Worm (Caenorhabditis elegans) whole organism, young adult: ENCODE results near the gene rpn-3.

Experiments
- C17E4.6 ChIP-seq: fragments of 200-800 bp; sonication (Bioruptor generic); IDR thresholded peaks from 2 replicates; pipeline ENCODE4 v1.3.6; 2022; ENCODE audit warnings: missing genetic modification reagents, missing genetic modification characterization, missing compliant biosample characterization
- F10E7.11 ChIP-seq: sonication (generic microtip); optimal IDR thresholded peaks from 2 replicates; lab custom pipeline; 2017; ENCODE audit warnings: mild to moderate bottlenecking, missing genetic modification characterization, moderate library complexity, missing compliant biosample characterization
- F22D6.2 ChIP-seq: sonication (generic microtip); optimal IDR thresholded peaks from 2 replicates; lab custom pipeline; 2016; ENCODE audit warnings: mild to moderate bottlenecking, missing genetic modification characterization, missing compliant biosample characterization
- F33H1.4 ChIP-seq: fragments of 200-800 bp; sonication (Bioruptor generic); IDR thresholded peaks from 2 replicates; pipeline ENCODE4 v1.3.6; 2022; ENCODE audit warnings: missing genetic modification reagents, missing genetic modification characterization, missing compliant biosample characterization
- F37B4.10 ChIP-seq: fragments of 200-800 bp; sonication (Bioruptor generic); IDR thresholded peaks from 2 replicates; pipeline ENCODE4 v1.3.6; 2022; ENCODE audit warnings: missing genetic modification characterization, missing compliant biosample characterization
- F57A8.1 ChIP-seq: fragments of 200-800 bp; sonication (Bioruptor generic); optimal IDR thresholded peaks from 2 replicates; lab custom pipeline; 2018; ENCODE audit warnings: mild to moderate bottlenecking, missing genetic modification characterization, moderate library complexity, missing compliant biosample characterization
- K12H6.12 ChIP-seq: fragments of 200-800 bp; sonication (Bioruptor generic); optimal IDR thresholded peaks from 2 replicates; lab custom pipeline; 2018; ENCODE audit warnings: mild to moderate bottlenecking, missing genetic modification characterization, missing compliant biosample characterization
- T26A5.8 ChIP-seq: sonication (generic microtip); optimal IDR thresholded peaks from 2 replicates; lab custom pipeline; 2016; ENCODE audit warnings: missing genetic modification characterization, missing compliant biosample characterization
- Y53F4B.3 ChIP-seq: fragments of 200-800 bp; sonication (Bioruptor generic); IDR thresholded peaks from 2 replicates; pipeline ENCODE4 v1.3.6; 2022; ENCODE audit warnings: missing genetic modification reagents, missing genetic modification characterization, missing compliant biosample characterization
- Y53G8AR.9 ChIP-seq: fragments of 200-800 bp; sonication (Bioruptor generic); conservative IDR thresholded peaks from 2 replicates; pipeline ENCODE4 v1.3.6; 2022; ENCODE audit warnings: missing genetic modification reagents, missing genetic modification characterization, missing compliant biosample characterization
- Y79H2A.3 ChIP-seq: fragments of 200-800 bp; sonication (Bioruptor generic); conservative IDR thresholded peaks from 2 replicates; pipeline ENCODE4 v1.3.6; 2022; ENCODE audit warnings: missing genetic modification reagents, missing genetic modification characterization, missing compliant biosample characterization
- aptf-2 ChIP-seq: fragments of 200-800 bp; sonication (Bioruptor generic); conservative IDR thresholded peaks from 2 replicates; pipeline ENCODE4 v1.3.6; 2022; ENCODE audit warnings: missing genetic modification reagents, missing genetic modification characterization, missing compliant biosample characterization
- aptf-3 ChIP-seq: fragments of 200-800 bp; sonication (Bioruptor generic); IDR thresholded peaks from 2 replicates; pipeline ENCODE4 v1.3.6; 2022; ENCODE audit warnings: missing genetic modification characterization, missing compliant biosample characterization
- attf-6 ChIP-seq: fragments of 200-800 bp; sonication (Bioruptor generic); IDR thresholded peaks from 2 replicates; pipeline ENCODE4 v1.3.6; 2022; ENCODE audit warnings: missing genetic modification reagents, missing genetic modification characterization, missing compliant biosample characterization
- bed-2 ChIP-seq: fragments of 200-800 bp; sonication (Bioruptor generic); IDR thresholded peaks from 2 replicates; pipeline ENCODE4 v1.3.6; 2022; ENCODE audit warnings: missing genetic modification reagents, missing genetic modification characterization, missing compliant biosample characterization
- ceh-100 ChIP-seq: fragments of 200-800 bp; sonication (Bioruptor generic); IDR thresholded peaks from 2 replicates; pipeline ENCODE4 v1.3.6; 2022; ENCODE audit warnings: missing genetic modification reagents, missing genetic modification characterization, missing compliant biosample characterization
- ceh-27 ChIP-seq: fragments of 200-800 bp; sonication (Bioruptor generic); optimal IDR thresholded peaks from 2 replicates; lab custom pipeline; 2018; ENCODE audit warnings: mild to moderate bottlenecking, missing genetic modification characterization, moderate library complexity, missing compliant biosample characterization
- ceh-58 ChIP-seq: fragments of 200-800 bp; sonication (Bioruptor generic); IDR thresholded peaks from 2 replicates; pipeline ENCODE4 v1.3.6; 2022; ENCODE audit warnings: missing genetic modification characterization, missing compliant biosample characterization
- ceh-79 ChIP-seq: sonication (generic microtip); optimal IDR thresholded peaks from 2 replicates; lab custom pipeline; 2017; ENCODE audit warnings: mild to moderate bottlenecking, missing genetic modification characterization, missing compliant biosample characterization
- chd-7 ChIP-seq: sonication (generic microtip); optimal IDR thresholded peaks from 2 replicates; lab custom pipeline; 2016; ENCODE audit warnings: mild to moderate bottlenecking, missing genetic modification characterization, moderate library complexity, missing compliant biosample characterization
- egrh-3 ChIP-seq: fragments of 200-800 bp; sonication (Bioruptor generic); IDR thresholded peaks from 2 replicates; pipeline ENCODE4 v1.3.6; 2022; ENCODE audit warnings: missing genetic modification reagents, missing genetic modification characterization, missing compliant biosample characterization
- ekl-4 ChIP-seq: fragments of 200-800 bp; sonication (Bioruptor generic); IDR thresholded peaks from 2 replicates; pipeline ENCODE4 v1.3.6; 2022; ENCODE audit warnings: missing genetic modification reagents, missing genetic modification characterization, missing compliant biosample characterization
- fkh-3 ChIP-seq: sonication (generic microtip); optimal IDR thresholded peaks from 2 replicates; lab custom pipeline; 2016; ENCODE audit warnings: mild to moderate bottlenecking, missing genetic modification characterization, missing compliant biosample characterization
- hmg-1.2 ChIP-seq: fragments of 200-800 bp; sonication (Bioruptor generic); IDR thresholded peaks from 2 replicates; pipeline ENCODE4 v1.3.6; 2022; ENCODE audit warnings: missing genetic modification reagents, missing genetic modification characterization, missing compliant biosample characterization
- hrde-1 ChIP-seq: sonication (generic microtip); optimal IDR thresholded peaks from 2 replicates; lab custom pipeline; 2016; ENCODE audit warnings: missing genetic modification characterization, mild to moderate bottlenecking, missing compliant biosample characterization, moderate library complexity, missing genotype, missing genetic modification reagents, borderline replicate concordance
- hsf-1 ChIP-seq: fragments of 200-800 bp; sonication (Bioruptor generic); IDR thresholded peaks from 2 replicates; pipeline ENCODE4 v1.3.6; 2022; ENCODE audit warnings: missing genetic modification reagents, missing genetic modification characterization, missing compliant biosample characterization
- lag-1 ChIP-seq: fragments of 200-800 bp; sonication (Bioruptor generic); IDR thresholded peaks from 2 replicates; pipeline ENCODE4 v1.3.6; 2022; ENCODE audit warnings: missing genetic modification reagents, missing genetic modification characterization, missing compliant biosample characterization
- lin-54 ChIP-seq: fragments of 200-800 bp; sonication (Bioruptor generic); optimal IDR thresholded peaks from 2 replicates; lab custom pipeline; 2018; ENCODE audit warnings: mild to moderate bottlenecking, missing genetic modification characterization, missing compliant biosample characterization
- madf-10 ChIP-seq: sonication (generic microtip); optimal IDR thresholded peaks from 2 replicates; lab custom pipeline; 2016; ENCODE audit warnings: mild to moderate bottlenecking, missing genetic modification characterization, missing compliant biosample characterization
- madf-6 ChIP-seq: fragments of 200-800 bp; sonication (Bioruptor generic); IDR thresholded peaks from 2 replicates; pipeline ENCODE4 v1.3.6; 2022; ENCODE audit warnings: missing genetic modification reagents, missing genetic modification characterization, missing compliant biosample characterization
- madf-8 ChIP-seq: fragments of 200-800 bp; sonication (Bioruptor generic); conservative IDR thresholded peaks from 2 replicates; pipeline ENCODE4 v1.3.6; 2022; ENCODE audit warnings: missing genetic modification reagents, missing genetic modification characterization, missing compliant biosample characterization
- mcd-1 ChIP-seq: fragments of 200-800 bp; sonication (Bioruptor generic); IDR thresholded peaks from 2 replicates; pipeline ENCODE4 v1.3.6; 2022; ENCODE audit warnings: missing genetic modification reagents, missing genetic modification characterization, missing compliant biosample characterization
- mxl-1 ChIP-seq: sonication (generic microtip); optimal IDR thresholded peaks from 2 replicates; lab custom pipeline; 2016; ENCODE audit warnings: missing genetic modification characterization, missing compliant biosample characterization
- nfyb-1 ChIP-seq: fragments of 200-800 bp; sonication (Bioruptor generic); IDR thresholded peaks from 2 replicates; pipeline ENCODE4 v1.3.6; 2022; ENCODE audit warnings: missing genetic modification reagents, missing genetic modification characterization, missing compliant biosample characterization
- nhr-179 ChIP-seq: sonication (generic microtip); optimal IDR thresholded peaks from 2 replicates; lab custom pipeline; 2016; ENCODE audit warnings: mild to moderate bottlenecking, missing genetic modification characterization, missing compliant biosample characterization
- nhr-27 ChIP-seq: fragments of 200-800 bp; sonication (Bioruptor generic); optimal IDR thresholded peaks from 2 replicates; lab custom pipeline; 2018; ENCODE audit warnings: mild to moderate bottlenecking, missing genetic modification characterization, moderate library complexity, missing compliant biosample characterization
- nhr-80 ChIP-seq: sonication (generic microtip); optimal IDR thresholded peaks from 2 replicates; lab custom pipeline; 2016; ENCODE audit warnings: missing genetic modification characterization, missing compliant biosample characterization
- nhr-90 ChIP-seq: sonication (generic microtip); optimal IDR thresholded peaks from 2 replicates; lab custom pipeline; 2016; ENCODE audit warnings: missing genotype, mild to moderate bottlenecking, missing genetic modification characterization, missing compliant biosample characterization
- pha-4 ChIP-seq: fragments of 150-350 bp; sonication (generic microtip); optimal IDR thresholded peaks from 2 replicates; lab custom pipeline; 2014; ENCODE audit warnings: missing biosample characterization, missing genetic modification reagents, missing genetic modification characterization
- rec-8 ChIP-seq, 2 experiments: sonication (generic microtip); optimal IDR thresholded peaks; 2 replicates each; lab custom pipeline; 2016; ENCODE audit warnings: mild to moderate bottlenecking in 2 of 2, missing genetic modification characterization in 2 of 2, missing genetic modification reagents in 2 of 2, missing genotype in 2 of 2, missing biosample characterization in 1 of 2, missing compliant biosample characterization in 1 of 2, moderate library complexity in 1 of 2
- repo-1 ChIP-seq: sonication (generic microtip); optimal IDR thresholded peaks from 2 replicates; lab custom pipeline; 2017; ENCODE audit warnings: mild to moderate bottlenecking, missing genetic modification characterization, missing compliant biosample characterization
- sdz-38 ChIP-seq: sonication (generic microtip); optimal IDR thresholded peaks from 2 replicates; lab custom pipeline; 2016; ENCODE audit warnings: missing genotype, missing genetic modification characterization, missing compliant biosample characterization
- tbp1 ChIP-seq: fragments of 200-800 bp; sonication (Bioruptor generic); optimal IDR thresholded peaks from 2 replicates; lab custom pipeline; 2018; ENCODE audit warnings: mild to moderate bottlenecking, missing genetic modification characterization, missing compliant biosample characterization
- tlf-1 ChIP-seq: fragments of 200-800 bp; sonication (Bioruptor generic); optimal IDR thresholded peaks from 2 replicates; lab custom pipeline; 2018; ENCODE audit warnings: mild to moderate bottlenecking, missing genetic modification characterization, missing compliant biosample characterization
- ztf-22 ChIP-seq: fragments of 200-800 bp; sonication (Bioruptor generic); optimal IDR thresholded peaks from 2 replicates; lab custom pipeline; 2018; ENCODE audit warnings: mild to moderate bottlenecking, missing genetic modification characterization, moderate library complexity, missing compliant biosample characterization
- ztf-3 ChIP-seq: fragments of 200-800 bp; sonication (Bioruptor generic); optimal IDR thresholded peaks from 2 replicates; lab custom pipeline; 2018; ENCODE audit warnings: mild to moderate bottlenecking, missing genetic modification characterization, missing compliant biosample characterization
- ztf-6 ChIP-seq: fragments of 200-800 bp; sonication (Bioruptor generic); IDR thresholded peaks from 2 replicates; pipeline ENCODE4 v1.3.6; 2022; ENCODE audit warnings: missing genetic modification reagents, missing genetic modification characterization, missing compliant biosample characterization

rpn-3 gene

DNA sequence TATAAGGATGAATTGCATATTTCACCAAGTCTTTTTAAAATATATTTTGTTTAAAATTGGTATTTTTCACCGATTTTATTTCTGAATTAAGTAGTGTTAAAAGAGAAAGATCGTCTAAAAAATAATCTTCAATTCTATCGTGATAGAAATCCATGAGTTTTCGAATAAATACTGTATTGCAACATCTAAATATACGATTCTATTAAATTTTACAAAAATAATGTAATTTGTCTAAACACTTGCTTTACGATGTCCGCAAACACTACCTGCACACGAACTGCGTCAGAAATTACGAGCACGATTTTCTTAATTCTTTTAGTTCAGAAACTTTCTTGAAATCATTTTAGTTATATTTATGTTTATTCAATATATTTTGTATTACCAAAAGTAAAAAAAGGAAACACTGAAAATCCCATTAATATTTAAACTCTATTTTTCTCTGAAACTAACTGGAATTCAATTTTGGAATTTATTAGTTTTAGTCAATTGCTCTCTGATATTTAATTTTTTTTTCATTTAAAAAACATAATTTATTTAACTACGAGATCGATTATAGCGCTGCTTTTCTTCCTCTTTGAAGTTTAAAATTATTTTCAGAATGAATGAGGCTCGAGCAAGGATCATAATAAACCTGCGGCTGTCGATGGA, 2.1 kb downstream of the rpn-3 start, which contains the start of gene mrpl-32 (continued):
- no peak for TF ChIP-seq pha-4
- no peak for TF ChIP-seq ztf-22 (GFP tag; lab: Kevin White, UChicago)
- peak; percentile 79 for TF ChIP-seq ekl-4 (GFP tag; lab: Robert Waterston, UW)
- TF ChIP-seq chd-7: peak; percentile 33
- no peak for TF ChIP-seq ceh-27 (GFP tag; lab: Kevin White, UChicago)
- TF ChIP-seq rec-8 (tag; optimal IDR thresholded peaks at IDR 0.05; lab: Kevin White, UChicago): no peak
- TF ChIP-seq lin-54 (GFP tag; lab: Kevin White, UChicago): peak; percentile 62
- TF ChIP-seq madf-10 (tag; lab: Kevin White, UChicago): no peak
- 0 out of 2 replicates have a peak, but pooled peaks have one; percentile 19 for TF ChIP-seq Y79H2A.3 (GFP tag; lab: Robert Waterston, UW)
- peak; percentile 27; the same call in 1 of the 2 replicates for TF ChIP-seq hmg-1.2 (GFP tag; lab: Robert Waterston, UW)
- TF ChIP-seq sdz-38 (tag; lab: Kevin White, UChicago): no peak
- TF ChIP-seq Y53F4B.3 (GFP tag; lab: Robert Waterston, UW): no peak
- no peak for TF ChIP-seq hrde-1 (tag; lab: Kevin White, UChicago)
- TF ChIP-seq ztf-3 (GFP tag; lab: Kevin White, UChicago): no peak
- no peak for TF ChIP-seq egrh-3 (GFP tag; lab: Robert Waterston, UW)
- TF ChIP-seq F10E7.11: peak; percentile 81
- TF ChIP-seq madf-8 (GFP tag; lab: Robert Waterston, UW): no peak
- no peak for TF ChIP-seq nhr-179 (tag; lab: Kevin White, UChicago)
- no peak for TF ChIP-seq T26A5.8 (tag; lab: Kevin White, UChicago)
- no peak for TF ChIP-seq nhr-90 (tag; lab: Kevin White, UChicago)
- no peak for TF ChIP-seq aptf-3 (GFP tag; lab: Robert Waterston, UW)
- no peak for TF ChIP-seq mxl-1 (tag; lab: Kevin White, UChicago)
- no peak for TF ChIP-seq aptf-2 (GFP tag; lab: Robert Waterston, UW)
- peak; percentile 20 for TF ChIP-seq ceh-79 (tag; lab: Kevin White, UChicago)
- 0 out of 2 replicates have a peak, but pooled peaks have one; percentile 11 for TF ChIP-seq ceh-58 (GFP tag; lab: Robert Waterston, UW)
- TF ChIP-seq repo-1 (tag; lab: Kevin White, UChicago): peak; percentile 89
- peak; percentile 42 for TF ChIP-seq tbp1 (GFP tag; lab: Kevin White, UChicago)
- no peak for TF ChIP-seq K12H6.12 (tag; lab: Kevin White, UChicago)
- TF ChIP-seq, all 124 proteins: peak for 39

DNA sequence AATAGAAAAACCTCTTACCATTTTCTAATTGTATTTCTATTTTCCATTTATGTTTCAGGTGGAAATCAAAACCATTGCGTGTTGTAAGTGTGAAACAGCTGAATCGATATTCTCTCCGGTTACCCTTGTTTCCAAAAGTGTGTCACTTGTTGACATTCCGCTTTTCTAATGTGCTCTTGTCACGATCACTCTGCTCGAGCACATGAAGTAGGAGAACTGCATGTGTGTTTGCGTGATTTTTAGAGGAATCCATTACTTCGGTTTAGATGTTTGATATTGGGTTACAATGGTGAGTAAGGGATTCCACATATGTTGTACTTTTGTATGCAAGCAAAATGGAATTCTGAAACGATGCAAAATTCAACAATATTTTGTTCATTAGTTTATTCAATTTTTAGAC, 3.3 kb downstream of the rpn-3 start:
- TF ChIP-seq hsf-1: peak; percentile 52; the same call in 1 of the 2 replicates
- no peak for TF ChIP-seq mcd-1 (GFP tag; lab: Robert Waterston, UW)
- TF ChIP-seq lag-1 (GFP tag; lab: Robert Waterston, UW): no peak
- TF ChIP-seq F10E7.11: no peak
- no peak for TF ChIP-seq C17E4.6 (GFP tag; lab: Robert Waterston, UW)
- TF ChIP-seq nhr-80 (tag; lab: Kevin White, UChicago): no peak
- TF ChIP-seq bed-2: no peak
- no peak for TF ChIP-seq F33H1.4 (GFP tag; lab: Robert Waterston, UW)
- TF ChIP-seq attf-6: peak; percentile 28; the same call in 1 of the 2 replicates
- TF ChIP-seq madf-6 (GFP tag; lab: Robert Waterston, UW): peak; percentile 21; the same call in 1 of the 2 replicates
- TF ChIP-seq F22D6.2 (tag; lab: Kevin White, UChicago): no peak
- TF ChIP-seq nfyb-1: no peak
- TF ChIP-seq nhr-179 (tag; lab: Kevin White, UChicago): no peak
- TF ChIP-seq ztf-6 (GFP tag; lab: Robert Waterston, UW): no peak
- no peak for TF ChIP-seq tlf-1
- TF ChIP-seq hrde-1 (tag; lab: Kevin White, UChicago): peak; percentile 39
- peak; percentile 39 for TF ChIP-seq repo-1 (tag; lab: Kevin White, UChicago)
- TF ChIP-seq F57A8.1 (GFP tag; lab: Kevin White, UChicago): no peak
- no peak for TF ChIP-seq nhr-27 (tag; lab: Kevin White, UChicago)
- no peak for TF ChIP-seq Y53G8AR.9
- no peak for TF ChIP-seq fkh-3 (tag; lab: Kevin White, UChicago)
- TF ChIP-seq tbp1 (GFP tag; lab: Kevin White, UChicago): no peak
- TF ChIP-seq madf-8 (GFP tag; lab: Robert Waterston, UW): no peak
- TF ChIP-seq ceh-100 (GFP tag; lab: Robert Waterston, UW): no peak
- TF ChIP-seq F37B4.10: no peak
